Worm (Caenorhabditis elegans) whole organism, L3 larva: ENCODE results near the gene nlp-56.

Source experiments
- R02D3.7 ChIP-seq: fragments of 150-350 bp; optimal IDR thresholded peaks from 2 replicates; lab custom pipeline; 2014; ENCODE audit warnings: missing biosample characterization, missing genetic modification characterization
- aly-2 ChIP-seq: fragments of 150-350 bp; optimal IDR thresholded peaks from 2 replicates; lab custom pipeline; 2014; ENCODE audit warnings: missing biosample characterization, missing genetic modification characterization
- ama-1 ChIP-seq: fragments of 150-350 bp; optimal IDR thresholded peaks from 2 replicates; lab custom pipeline; 2018
- ceh-16 ChIP-seq: sonication (generic microtip); optimal IDR thresholded peaks from 2 replicates; lab custom pipeline; 2017; ENCODE audit warnings: missing biosample characterization, missing genetic modification characterization
- ceh-9 ChIP-seq: sonication (generic microtip); optimal IDR thresholded peaks from 2 replicates; lab custom pipeline; 2018; ENCODE audit warnings: missing biosample characterization, missing genetic modification characterization
- daf-12 ChIP-seq: fragments of 150-350 bp; optimal IDR thresholded peaks from 2 replicates; lab custom pipeline; 2014; ENCODE audit warnings: missing biosample characterization, missing genetic modification reagents, missing genetic modification characterization
- egl-27 ChIP-seq: sonication (generic microtip); optimal IDR thresholded peaks from 4 replicates; lab custom pipeline; 2017; ENCODE audit warnings: missing biosample characterization, missing genetic modification reagents, missing genetic modification characterization
- egl-5 ChIP-seq: fragments of 150-350 bp; optimal IDR thresholded peaks from 2 replicates; lab custom pipeline; 2017; ENCODE audit warnings: missing biosample characterization, missing genetic modification reagents, missing genetic modification characterization, inconsistent platforms
- elt-2 ChIP-seq: sonication (generic microtip); optimal IDR thresholded peaks from 2 replicates; lab custom pipeline; 2016; ENCODE audit warnings: missing genetic modification reagents, mild to moderate bottlenecking, missing genetic modification characterization, missing compliant biosample characterization
- elt-3 ChIP-seq, 3 experiments: fragments of 150-350 bp in 1 of 3; sonication (generic microtip) in 2 of 3; optimal IDR thresholded peaks; 2 replicates in 2 of 3; 4 replicates in 1 of 3; lab custom pipeline; 2014 to 2017; ENCODE audit warnings: missing biosample characterization in 3 of 3, missing genetic modification characterization in 3 of 3
- fkh-10 ChIP-seq: sonication (generic microtip); optimal IDR thresholded peaks from 2 replicates; lab custom pipeline; 2017; ENCODE audit warnings: missing biosample characterization, missing genetic modification reagents, missing genetic modification characterization
- fkh-2 ChIP-seq: fragments of 150-350 bp; optimal IDR thresholded peaks from 2 replicates; lab custom pipeline; 2014; ENCODE audit warnings: missing biosample characterization, missing genetic modification reagents, missing genetic modification characterization
- fos-1 ChIP-seq: fragments of 150-350 bp; optimal IDR thresholded peaks from 2 replicates; lab custom pipeline; 2014; ENCODE audit warnings: missing biosample characterization, missing genetic modification characterization
- hmg-11 ChIP-seq: sonication (generic microtip); optimal IDR thresholded peaks from 2 replicates; lab custom pipeline; 2016; ENCODE audit warnings: missing genetic modification characterization, missing compliant biosample characterization
- jun-1 ChIP-seq: fragments of 150-350 bp; optimal IDR thresholded peaks from 2 replicates; lab custom pipeline; 2014; ENCODE audit warnings: missing biosample characterization, missing genetic modification reagents, missing genetic modification characterization
- lin-15B ChIP-seq: fragments of 150-350 bp; optimal IDR thresholded peaks from 2 replicates; lab custom pipeline; 2014; ENCODE audit warnings: missing biosample characterization, missing genetic modification characterization
- lin-39 ChIP-seq: fragments of 150-350 bp; optimal IDR thresholded peaks from 2 replicates; lab custom pipeline; 2018; ENCODE audit warnings: missing biosample characterization, missing genetic modification reagents, missing genetic modification characterization
- lsy-12 ChIP-seq: sonication (generic microtip); optimal IDR thresholded peaks from 2 replicates; lab custom pipeline; 2016; ENCODE audit warnings: mild to moderate bottlenecking, missing genetic modification characterization, missing compliant biosample characterization
- mdl-1 ChIP-seq: fragments of 150-350 bp; optimal IDR thresholded peaks from 2 replicates; lab custom pipeline; 2014; ENCODE audit warnings: missing biosample characterization, missing genetic modification characterization
- mml-1 ChIP-seq: fragments of 150-350 bp; sonication (generic microtip); optimal IDR thresholded peaks from 3 replicates; lab custom pipeline; 2014; ENCODE audit warnings: missing biosample characterization, missing genetic modification characterization
- nfya-1 ChIP-seq: sonication (generic microtip); optimal IDR thresholded peaks from 2 replicates; lab custom pipeline; 2017; ENCODE audit warnings: missing genetic modification characterization, mild to moderate bottlenecking, missing compliant biosample characterization, antibody characterized with exemption, moderate library complexity; ENCODE audit not compliant: insufficient read depth
- nhr-11 ChIP-seq: fragments of 150-350 bp; optimal IDR thresholded peaks from 2 replicates; lab custom pipeline; 2014; ENCODE audit warnings: missing biosample characterization, missing genetic modification characterization
- nhr-12 ChIP-seq: fragments of 150-350 bp; optimal IDR thresholded peaks from 2 replicates; lab custom pipeline; 2014; ENCODE audit warnings: missing biosample characterization, missing genetic modification characterization
- nhr-23 ChIP-seq: fragments of 150-350 bp; optimal IDR thresholded peaks from 2 replicates; lab custom pipeline; 2014; ENCODE audit warnings: missing biosample characterization, missing genetic modification reagents, missing genetic modification characterization
- nhr-237 ChIP-seq: fragments of 150-350 bp; optimal IDR thresholded peaks from 2 replicates; lab custom pipeline; 2014; ENCODE audit warnings: missing biosample characterization, missing genetic modification characterization
- nhr-25 ChIP-seq: sonication (generic microtip); optimal IDR thresholded peaks from 2 replicates; lab custom pipeline; 2017; ENCODE audit warnings: missing biosample characterization, missing genetic modification characterization
- nhr-76 ChIP-seq: fragments of 150-350 bp; sonication (generic microtip); optimal IDR thresholded peaks from 5 replicates; lab custom pipeline; 2014; ENCODE audit warnings: missing biosample characterization, missing genetic modification characterization
- nhr-77 ChIP-seq: fragments of 150-350 bp; optimal IDR thresholded peaks from 2 replicates; lab custom pipeline; 2014; ENCODE audit warnings: missing biosample characterization, missing genetic modification characterization
- pha-4 ChIP-seq: fragments of 150-350 bp; optimal IDR thresholded peaks from 2 replicates; lab custom pipeline; 2014; ENCODE audit warnings: missing biosample characterization, missing genetic modification reagents, missing genetic modification characterization
- pqm-1 ChIP-seq: fragments of 150-350 bp; optimal IDR thresholded peaks from 2 replicates; lab custom pipeline; 2017; ENCODE audit warnings: missing biosample characterization, missing genetic modification characterization, inconsistent platforms
- sea-2 ChIP-seq: fragments of 150-350 bp; sonication (generic microtip); optimal IDR thresholded peaks from 4 replicates; lab custom pipeline; 2014; ENCODE audit warnings: missing biosample characterization, missing genetic modification reagents, missing genetic modification characterization
- skn-1 ChIP-seq: fragments of 150-350 bp; optimal IDR thresholded peaks from 2 replicates; lab custom pipeline; 2014; ENCODE audit warnings: missing biosample characterization, missing genetic modification characterization
- snpc-4 ChIP-seq: fragments of 150-350 bp; optimal IDR thresholded peaks from 2 replicates; lab custom pipeline; 2014; ENCODE audit warnings: missing biosample characterization, missing genetic modification characterization
- tbx-2 ChIP-seq: sonication (generic microtip); optimal IDR thresholded peaks from 2 replicates; lab custom pipeline; 2016; ENCODE audit warnings: mild to moderate bottlenecking, missing genetic modification characterization, missing compliant biosample characterization
- unc-39 ChIP-seq: sonication (generic microtip); optimal IDR thresholded peaks from 4 replicates; lab custom pipeline; 2017; ENCODE audit warnings: missing biosample characterization, missing genetic modification characterization
- unc-62 ChIP-seq: fragments of 150-350 bp; sonication (generic microtip); optimal IDR thresholded peaks from 4 replicates; lab custom pipeline; 2014; ENCODE audit warnings: missing biosample characterization, missing genetic modification reagents, missing genetic modification characterization
- zag-1 ChIP-seq: fragments of 150-350 bp; optimal IDR thresholded peaks from 2 replicates; lab custom pipeline; 2014; ENCODE audit warnings: missing biosample characterization, missing genetic modification characterization
- ztf-11 ChIP-seq: fragments of 150-350 bp; optimal IDR thresholded peaks from 2 replicates; lab custom pipeline; 2014; ENCODE audit warnings: missing biosample characterization, missing genetic modification characterization
- ztf-4 ChIP-seq: fragments of 150-350 bp; optimal IDR thresholded peaks from 2 replicates; lab custom pipeline; 2014; ENCODE audit warnings: missing biosample characterization, missing genetic modification characterization

Gene nlp-56

ce11 chrIV:14773280-14774071 is 11.1 kb downstream of the nlp-56 start, which contains the start of gene Y57G11C.36:
Gene Y57G11C.36, minus strand, starts transcription at chrIV:14773781.
- no peak for TF ChIP-seq R02D3.7
- peak; percentile 3 for TF ChIP-seq lin-15B (tag; lab: Kevin White, UChicago)

ce11 chrIV:14771325-14771724 is 13.2 kb downstream of the nlp-56 start, which contains the start of gene degl-1:
Gene degl-1, minus strand, starts transcription at chrIV:14771425.
- TF ChIP-seq zag-1 (tag; lab: Kevin White, UChicago) (no peak), ceh-9 (tag; lab: Kevin White, UChicago) (no peak), nhr-23 (tag; lab: Kevin White, UChicago) (no peak), egl-5 (no peak), sea-2 (no peak), elt-3 (tag; optimal IDR thresholded peaks at IDR 0.05; lab: Kevin White, UChicago) (no peak), lin-39 (tag; lab: Kevin White, UChicago) (no peak), fos-1 (tag; lab: Kevin White, UChicago) (no peak), nhr-76 (tag; lab: Kevin White, UChicago) (no peak), fkh-10 (GFP tag; lab: Kevin White, UChicago) (no peak), fkh-2 (tag; lab: Kevin White, UChicago) (no peak), pqm-1 (tag; lab: Kevin White, UChicago) (no peak), hmg-11 (tag; lab: Kevin White, UChicago) (no peak), jun-1 (tag; lab: Kevin White, UChicago) (no peak), lin-15B (tag; lab: Kevin White, UChicago) (no peak), lsy-12 (no peak), skn-1 (tag; lab: Kevin White, UChicago) (no peak)

ce11 chrIV:14770663-14771062 is 13.9 kb downstream of the nlp-56 start:
- no peak for TF ChIP-seq nhr-237 (tag; lab: Kevin White, UChicago)
- no peak for TF ChIP-seq nfya-1 (tag; lab: Kevin White, UChicago)
- no peak for TF ChIP-seq mdl-1 (tag; lab: Kevin White, UChicago)
- no peak for TF ChIP-seq nhr-23 (tag; lab: Kevin White, UChicago)
- no peak for TF ChIP-seq unc-39 (tag; lab: Kevin White, UChicago)
- TF ChIP-seq fos-1 (tag; lab: Kevin White, UChicago), result no peak
- no peak for TF ChIP-seq ztf-11 (tag; lab: Kevin White, UChicago)
- no peak for TF ChIP-seq nhr-77 (tag; lab: Kevin White, UChicago)
- TF ChIP-seq pqm-1 (tag; lab: Kevin White, UChicago), result no peak
- no peak for TF ChIP-seq nhr-12 (tag; lab: Kevin White, UChicago)
- TF ChIP-seq nhr-11 (tag; lab: Kevin White, UChicago), result no peak
- TF ChIP-seq elt-2 (tag; lab: Kevin White, UChicago), result no peak

ce11 chrIV:14769218-14769835 is 15.2 kb downstream of the nlp-56 start, which contains the start of gene Y57G11C.43:
Gene Y57G11C.43, plus strand, starts transcription at chrIV:14769441.
- TF ChIP-seq ztf-11 (tag; lab: Kevin White, UChicago) (no peak), daf-12 (tag; lab: Kevin White, UChicago) (no peak), ama-1 (peak; percentile 43)

ce11 chrIV:14767693-14768251 is 16.8 kb downstream of the nlp-56 start, which contains the start of the genes mrps-7 and Y57G11C.3:
Gene mrps-7, minus strand, starts transcription at chrIV:14767730.
Gene Y57G11C.3, plus strand, starts transcription at chrIV:14768201.
- TF ChIP-seq tbx-2 (tag; lab: Kevin White, UChicago) (peak; percentile 60), aly-2 (tag; lab: Kevin White, UChicago) (peak; percentile 12), elt-2 (tag; lab: Kevin White, UChicago) (peak; percentile 60), lin-39 (tag; lab: Kevin White, UChicago) (peak; percentile 87), hmg-11 (tag; lab: Kevin White, UChicago) (peak; percentile 82), lin-15B (tag; lab: Kevin White, UChicago) (peak; percentile 98), nfya-1 (tag; lab: Kevin White, UChicago) (peak; percentile 94), unc-39 (tag; lab: Kevin White, UChicago) (no peak), lsy-12 (peak; percentile 82), fkh-10 (GFP tag; lab: Kevin White, UChicago) (peak; percentile 45), ceh-16 (no peak), nhr-25 (peak; percentile 93), fos-1 (tag; lab: Kevin White, UChicago) (no peak), ama-1 (peak; percentile 64), sea-2 (no peak), pqm-1 (tag; lab: Kevin White, UChicago) (peak; percentile 88), nhr-77 (tag; lab: Kevin White, UChicago) (peak; percentile 59), ceh-9 (tag; lab: Kevin White, UChicago) (no peak), mml-1 (no peak), pha-4 (tag; lab: Kevin White, UChicago) (peak; percentile 96), snpc-4 (tag; lab: Kevin White, UChicago) (peak; percentile 84), nhr-76 (tag; lab: Kevin White, UChicago) (no peak), ztf-4 (tag; lab: Kevin White, UChicago) (peak; percentile 1), skn-1 (tag; lab: Kevin White, UChicago) (peak; percentile 93), egl-27 (tag; lab: Kevin White, UChicago) (peak; percentile 15), unc-62 (peak; percentile 62)
